Worm (Caenorhabditis elegans) whole organism, L2 larva: ENCODE measurements around the gene E02H4.5.

ENCODE experiments used
- C34F6.9 ChIP-seq: fragments of 150-350 bp; optimal IDR thresholded peaks from 2 replicates; lab custom pipeline; 2014; ENCODE audit warnings: missing biosample characterization, missing genetic modification characterization
- F13H6.1 ChIP-seq: sonication (generic microtip); optimal IDR thresholded peaks from 2 replicates; lab custom pipeline; 2016; ENCODE audit warnings: missing genetic modification characterization, missing compliant biosample characterization
- Y55F3AM.14 ChIP-seq: fragments of 200-800 bp; sonication (Bioruptor generic); optimal IDR thresholded peaks from 2 replicates; lab custom pipeline; 2018; ENCODE audit warnings: mild to moderate bottlenecking, missing genetic modification characterization, missing compliant biosample characterization
- alr-1 ChIP-seq: fragments of 150-350 bp; optimal IDR thresholded peaks from 2 replicates; lab custom pipeline; 2014; ENCODE audit warnings: missing biosample characterization, missing genetic modification characterization
- ama-1 ChIP-seq: fragments of 150-350 bp; optimal IDR thresholded peaks from 2 replicates; lab custom pipeline; 2018; ENCODE audit warnings: inconsistent platforms
- blmp-1 ChIP-seq: sonication (generic microtip); optimal IDR thresholded peaks from 2 replicates; lab custom pipeline; 2017; ENCODE audit warnings: missing genetic modification characterization, mild to moderate bottlenecking, missing compliant biosample characterization, antibody characterized with exemption, moderate library complexity; ENCODE audit not compliant: insufficient read depth
- ceh-16 ChIP-seq: fragments of 150-350 bp; optimal IDR thresholded peaks from 2 replicates; lab custom pipeline; 2014; ENCODE audit warnings: missing biosample characterization, missing genetic modification characterization
- ceh-82 ChIP-seq: fragments of 150-350 bp; optimal IDR thresholded peaks from 2 replicates; lab custom pipeline; 2014; ENCODE audit warnings: missing biosample characterization, missing genetic modification characterization
- crh-2 ChIP-seq: sonication (generic microtip); optimal IDR thresholded peaks from 2 replicates; lab custom pipeline; 2017; ENCODE audit warnings: missing biosample characterization, missing genetic modification characterization
- dmd-4 ChIP-seq: sonication (generic microtip); optimal IDR thresholded peaks from 2 replicates; lab custom pipeline; 2017; ENCODE audit warnings: missing biosample characterization, missing genetic modification characterization
- egl-27 ChIP-seq: sonication (generic microtip); optimal IDR thresholded peaks from 3 replicates; lab custom pipeline; 2017; ENCODE audit warnings: missing biosample characterization, missing genetic modification reagents, missing genetic modification characterization
- elt-1 ChIP-seq: fragments of 150-350 bp; optimal IDR thresholded peaks from 2 replicates; lab custom pipeline; 2014; ENCODE audit warnings: missing biosample characterization, missing genetic modification characterization
- elt-3 ChIP-seq: sonication (generic microtip); optimal IDR thresholded peaks from 2 replicates; lab custom pipeline; 2017; ENCODE audit warnings: missing biosample characterization, missing genetic modification characterization
- fos-1 ChIP-seq: fragments of 150-350 bp; optimal IDR thresholded peaks from 2 replicates; lab custom pipeline; 2014; ENCODE audit warnings: missing biosample characterization, missing genetic modification characterization
- gmeb-1 ChIP-seq: fragments of 150-350 bp; optimal IDR thresholded peaks from 2 replicates; lab custom pipeline; 2014; ENCODE audit warnings: missing biosample characterization, missing genetic modification characterization
- lin-11 ChIP-seq: fragments of 150-350 bp; sonication (generic microtip); optimal IDR thresholded peaks from 2 replicates; lab custom pipeline; 2014; ENCODE audit warnings: missing biosample characterization, missing genetic modification characterization, inconsistent platforms, mixed read lengths
- lin-13 ChIP-seq: fragments of 150-350 bp; optimal IDR thresholded peaks from 2 replicates; lab custom pipeline; 2014; ENCODE audit warnings: missing biosample characterization, missing genetic modification reagents, missing genetic modification characterization
- lsy-2 ChIP-seq, 2 experiments: fragments of 150-350 bp in 1 of 2; sonication (generic microtip) in 1 of 2; optimal IDR thresholded peaks; 2 replicates each; lab custom pipeline; 2014 to 2017; ENCODE audit warnings: missing biosample characterization in 2 of 2, missing genetic modification characterization in 2 of 2
- mab-5 ChIP-seq: fragments of 150-350 bp; optimal IDR thresholded peaks from 2 replicates; lab custom pipeline; 2014; ENCODE audit warnings: missing biosample characterization, missing genetic modification characterization
- mbf-1 ChIP-seq: sonication (generic microtip); optimal IDR thresholded peaks from 2 replicates; lab custom pipeline; 2017; ENCODE audit warnings: missing biosample characterization, missing genetic modification characterization
- nhr-11 ChIP-seq: fragments of 150-350 bp; optimal IDR thresholded peaks from 2 replicates; lab custom pipeline; 2014; ENCODE audit warnings: missing biosample characterization, missing genetic modification characterization
- nhr-129 ChIP-seq: fragments of 150-350 bp; optimal IDR thresholded peaks from 2 replicates; lab custom pipeline; 2014; ENCODE audit warnings: missing biosample characterization, missing genetic modification characterization
- nhr-21 ChIP-seq: fragments of 150-350 bp; optimal IDR thresholded peaks from 2 replicates; lab custom pipeline; 2014; ENCODE audit warnings: missing biosample characterization, missing genetic modification characterization
- nhr-25 ChIP-seq: fragments of 150-350 bp; sonication (generic microtip); optimal IDR thresholded peaks from 3 replicates; lab custom pipeline; 2014; ENCODE audit warnings: missing biosample characterization, missing genetic modification characterization
- nhr-77 ChIP-seq: fragments of 150-350 bp; optimal IDR thresholded peaks from 2 replicates; lab custom pipeline; 2014; ENCODE audit warnings: missing biosample characterization, missing genetic modification characterization
- peb-1 ChIP-seq: fragments of 150-350 bp; optimal IDR thresholded peaks from 2 replicates; lab custom pipeline; 2014; ENCODE audit warnings: missing biosample characterization, missing genetic modification characterization
- sma-3 ChIP-seq: sonication (generic microtip); optimal IDR thresholded peaks from 2 replicates; lab custom pipeline; 2016; ENCODE audit warnings: missing genetic modification reagents, missing genetic modification characterization, missing compliant biosample characterization
- sma-9 ChIP-seq, 2 experiments: fragments of 150-350 bp in 1 of 2; sonication (generic microtip) in 1 of 2; optimal IDR thresholded peaks; 2 replicates each; lab custom pipeline; 2014 to 2016; ENCODE audit warnings: missing genetic modification characterization in 2 of 2, mild to moderate bottlenecking in 1 of 2, missing biosample characterization in 1 of 2, missing compliant biosample characterization in 1 of 2, missing genetic modification reagents in 1 of 2, moderate library complexity in 1 of 2
- snpc-4 ChIP-seq: fragments of 150-350 bp; optimal IDR thresholded peaks from 2 replicates; lab custom pipeline; 2014; ENCODE audit warnings: missing biosample characterization, missing genetic modification characterization
- unc-55 ChIP-seq: fragments of 150-350 bp; sonication (generic microtip); optimal IDR thresholded peaks from 3 replicates; lab custom pipeline; 2014; ENCODE audit warnings: missing biosample characterization, missing genetic modification reagents, missing genetic modification characterization
- ztf-1 ChIP-seq: fragments of 200-800 bp; sonication (Bioruptor generic); conservative IDR thresholded peaks from 2 replicates; pipeline ENCODE4 v1.3.6; 2022; ENCODE audit warnings: missing genetic modification characterization, missing compliant biosample characterization
- ztf-4 ChIP-seq: fragments of 150-350 bp; optimal IDR thresholded peaks from 2 replicates; lab custom pipeline; 2014; ENCODE audit warnings: missing biosample characterization, missing genetic modification characterization

The E02H4.5 gene

ce11 chrX:14244493-14244892 lies 10.4 kb downstream of the E02H4.5 start:
- TF ChIP-seq unc-55 (GFP tag; lab: Kevin White, UChicago) (peak; percentile 2), alr-1 (tag; lab: Kevin White, UChicago) (no peak), mab-5 (tag; lab: Kevin White, UChicago) (no peak), lin-11 (no peak), lin-13 (peak; percentile 22), Y55F3AM.14 (GFP tag; lab: Kevin White, UChicago) (no peak), nhr-21 (tag; lab: Kevin White, UChicago) (no peak), snpc-4 (tag; lab: Kevin White, UChicago) (no peak), ztf-1 (GFP tag; lab: Robert Waterston, UW) (no peak)
- TF ChIP-seq, all 48 proteins: peak for 2

ce11 chrX:14243345-14243961 lies 11.5 kb downstream of the E02H4.5 start, which contains the start of gene K04C1.3:
TSS of gene K04C1.3 (minus strand) at chrX:14243395.
- TF ChIP-seq elt-1 (tag; lab: Kevin White, UChicago) (no peak), ceh-16 (tag; lab: Kevin White, UChicago) (no peak), sma-9 (GFP tag; optimal IDR thresholded peaks at IDR 0.05; lab: Kevin White, UChicago) (no peak), sma-9 (tag; optimal IDR thresholded peaks at IDR 0.05; lab: Kevin White, UChicago) (no peak), ama-1 (lab: Kevin White, UChicago) (no peak), lin-11 (no peak), ztf-4 (tag; lab: Kevin White, UChicago) (no peak), dmd-4 (tag; lab: Kevin White, UChicago) (no peak), alr-1 (tag; lab: Kevin White, UChicago) (no peak), Y55F3AM.14 (GFP tag; lab: Kevin White, UChicago) (no peak)

ce11 chrX:14241531-14241930 lies 13.4 kb downstream of the E02H4.5 start:
- TF ChIP-seq sma-3 (GFP tag; lab: Kevin White, UChicago): no peak
- TF ChIP-seq ceh-16 (tag; lab: Kevin White, UChicago): no peak

- no peak for TF ChIP-seq gmeb-1
- TF ChIP-seq nhr-77 (tag; lab: Kevin White, UChicago): no peak
- no peak for TF ChIP-seq peb-1 (tag; lab: Kevin White, UChicago)
- no peak for TF ChIP-seq ama-1 (lab: Kevin White, UChicago)
- TF ChIP-seq lin-11: no peak
- no peak for TF ChIP-seq Y55F3AM.14 (GFP tag; lab: Kevin White, UChicago)
- TF ChIP-seq F13H6.1 (tag; lab: Kevin White, UChicago): no peak
- TF ChIP-seq C34F6.9 (tag; lab: Kevin White, UChicago): no peak
- no peak for TF ChIP-seq nhr-11 (tag; lab: Kevin White, UChicago)
- TF ChIP-seq sma-3 (GFP tag; lab: Kevin White, UChicago): no peak
- TF ChIP-seq ceh-82 (tag; lab: Kevin White, UChicago): no peak
Measured at ce11 chrX:14240205-14240604, 14.7 kb downstream of the E02H4.5 start.

- TF ChIP-seq mbf-1 (tag; lab: Kevin White, UChicago): no peak
- TF ChIP-seq C34F6.9 (tag; lab: Kevin White, UChicago): peak; percentile 78
- no peak for TF ChIP-seq nhr-77 (tag; lab: Kevin White, UChicago)
- peak; percentile 79 for TF ChIP-seq nhr-129 (tag; lab: Kevin White, UChicago)
- peak; percentile 27 for TF ChIP-seq crh-2 (tag; lab: Kevin White, UChicago)
- TF ChIP-seq sma-9 (GFP tag; optimal IDR thresholded peaks at IDR 0.05; lab: Kevin White, UChicago): peak; percentile 15
- no peak for TF ChIP-seq sma-9 (tag; optimal IDR thresholded peaks at IDR 0.05; lab: Kevin White, UChicago)
- peak; percentile 35 for TF ChIP-seq fos-1 (tag; lab: Kevin White, UChicago)
- TF ChIP-seq F13H6.1 (tag; lab: Kevin White, UChicago): peak; percentile 39
- peak; percentile 46 for TF ChIP-seq nhr-25 (tag; lab: Kevin White, UChicago)
- no peak for TF ChIP-seq egl-27 (tag; lab: Kevin White, UChicago)
- no peak for TF ChIP-seq elt-3
- peak in 1 of 2 experiments; percentile 51 for TF ChIP-seq lsy-2 (tag; optimal IDR thresholded peaks at IDR 0.05; lab: Kevin White, UChicago)
- no peak for TF ChIP-seq nhr-11 (tag; lab: Kevin White, UChicago)
- TF ChIP-seq blmp-1 (tag; lab: Kevin White, UChicago): peak; percentile 9
- peak; percentile 66 for TF ChIP-seq unc-55 (GFP tag; lab: Kevin White, UChicago)
Measured at ce11 chrX:14238291-14238758, 16.6 kb downstream of the E02H4.5 start, which contains the start of gene K04C1.2. TSS of gene K04C1.2 (plus strand) at chrX:14238708.
